Worm (Caenorhabditis elegans) whole organism, young adult: ENCODE measurements around the gene tag-89.

Source experiments
- B0019.2 ChIP-seq: fragments of 200-800 bp; sonication (Bioruptor generic); conservative IDR thresholded peaks from 2 replicates; pipeline ENCODE4 v1.3.6; 2022; ENCODE audit warnings: missing genetic modification reagents, missing genetic modification characterization, missing compliant biosample characterization
- B0336.3 ChIP-seq: fragments of 200-800 bp; sonication (Bioruptor generic); IDR thresholded peaks from 2 replicates; pipeline ENCODE4 v1.3.6; 2022; ENCODE audit warnings: missing genetic modification characterization, missing compliant biosample characterization
- F10E7.11 ChIP-seq: sonication (generic microtip); optimal IDR thresholded peaks from 2 replicates; lab custom pipeline; 2017; ENCODE audit warnings: mild to moderate bottlenecking, missing genetic modification characterization, moderate library complexity, missing compliant biosample characterization
- F23B12.7 ChIP-seq: sonication (generic microtip); optimal IDR thresholded peaks from 2 replicates; lab custom pipeline; 2017; ENCODE audit warnings: missing genetic modification characterization, mild to moderate bottlenecking, missing compliant biosample characterization, antibody characterized with exemption, moderate library complexity; ENCODE audit not compliant: insufficient read depth
- F39B2.1 ChIP-seq: fragments of 200-800 bp; sonication (Bioruptor generic); IDR thresholded peaks from 2 replicates; pipeline ENCODE4 v1.3.6; 2022; ENCODE audit warnings: missing genetic modification reagents, missing genetic modification characterization, missing compliant biosample characterization
- F52B5.7 ChIP-seq: sonication (generic microtip); optimal IDR thresholded peaks from 2 replicates; lab custom pipeline; 2016; ENCODE audit warnings: mild to moderate bottlenecking, missing genetic modification characterization, missing compliant biosample characterization
- F55B11.4 ChIP-seq: sonication (generic microtip); optimal IDR thresholded peaks from 2 replicates; lab custom pipeline; 2016; ENCODE audit warnings: missing compliant biosample characterization, missing genetic modification characterization, borderline replicate concordance; ENCODE audit not compliant: insufficient read depth
- F57A8.1 ChIP-seq: fragments of 200-800 bp; sonication (Bioruptor generic); optimal IDR thresholded peaks from 2 replicates; lab custom pipeline; 2018; ENCODE audit warnings: mild to moderate bottlenecking, missing genetic modification characterization, moderate library complexity, missing compliant biosample characterization
- K11D2.4 ChIP-seq: fragments of 200-800 bp; sonication (Bioruptor generic); IDR thresholded peaks from 2 replicates; pipeline ENCODE4 v1.3.6; 2022; ENCODE audit warnings: missing genetic modification reagents, missing genetic modification characterization, missing compliant biosample characterization
- Y53F4B.3 ChIP-seq: fragments of 200-800 bp; sonication (Bioruptor generic); IDR thresholded peaks from 2 replicates; pipeline ENCODE4 v1.3.6; 2022; ENCODE audit warnings: missing genetic modification reagents, missing genetic modification characterization, missing compliant biosample characterization
- aptf-3 ChIP-seq: fragments of 200-800 bp; sonication (Bioruptor generic); IDR thresholded peaks from 2 replicates; pipeline ENCODE4 v1.3.6; 2022; ENCODE audit warnings: missing genetic modification characterization, missing compliant biosample characterization
- atf-7 ChIP-seq: sonication (generic microtip); optimal IDR thresholded peaks from 2 replicates; lab custom pipeline; 2017; ENCODE audit warnings: mild to moderate bottlenecking, missing genetic modification characterization, missing compliant biosample characterization
- attf-3 ChIP-seq: fragments of 200-800 bp; sonication (Bioruptor generic); conservative IDR thresholded peaks from 2 replicates; pipeline ENCODE4 v1.3.6; 2022; ENCODE audit warnings: missing genetic modification reagents, missing genetic modification characterization, missing compliant biosample characterization
- attf-6 ChIP-seq: fragments of 200-800 bp; sonication (Bioruptor generic); IDR thresholded peaks from 2 replicates; pipeline ENCODE4 v1.3.6; 2022; ENCODE audit warnings: missing genetic modification reagents, missing genetic modification characterization, missing compliant biosample characterization
- bed-2 ChIP-seq: fragments of 200-800 bp; sonication (Bioruptor generic); IDR thresholded peaks from 2 replicates; pipeline ENCODE4 v1.3.6; 2022; ENCODE audit warnings: missing genetic modification reagents, missing genetic modification characterization, missing compliant biosample characterization
- cebp-1 ChIP-seq, 2 experiments: fragments of 200-800 bp in 1 of 2; sonication (Bioruptor generic) in 1 of 2; sonication (generic microtip) in 1 of 2; IDR thresholded peaks in 1 of 2; optimal IDR thresholded peaks in 1 of 2; 2 replicates each; pipeline versions ENCODE4 v1.3.6 to Lab custom; 2017 to 2022; ENCODE audit warnings: missing compliant biosample characterization in 2 of 2, missing genetic modification characterization in 2 of 2, mild to moderate bottlenecking in 1 of 2, missing genetic modification reagents in 1 of 2, moderate library complexity in 1 of 2
- cebp-2 ChIP-seq: fragments of 200-800 bp; sonication (Bioruptor generic); IDR thresholded peaks from 2 replicates; pipeline ENCODE4 v1.3.6; 2022; ENCODE audit warnings: missing genetic modification characterization, missing compliant biosample characterization
- ceh-58 ChIP-seq: fragments of 200-800 bp; sonication (Bioruptor generic); IDR thresholded peaks from 2 replicates; pipeline ENCODE4 v1.3.6; 2022; ENCODE audit warnings: missing genetic modification characterization, missing compliant biosample characterization
- dox-1 ChIP-seq: fragments of 200-800 bp; sonication (Bioruptor generic); IDR thresholded peaks from 2 replicates; pipeline ENCODE4 v1.3.6; 2022; ENCODE audit warnings: missing genetic modification reagents, missing genetic modification characterization, missing compliant biosample characterization
- egl-44 ChIP-seq: fragments of 200-800 bp; sonication (Bioruptor generic); IDR thresholded peaks from 2 replicates; pipeline ENCODE4 v1.3.6; 2022; ENCODE audit warnings: missing genetic modification reagents, missing genetic modification characterization, missing compliant biosample characterization
- ekl-4 ChIP-seq: fragments of 200-800 bp; sonication (Bioruptor generic); IDR thresholded peaks from 2 replicates; pipeline ENCODE4 v1.3.6; 2022; ENCODE audit warnings: missing genetic modification reagents, missing genetic modification characterization, missing compliant biosample characterization
- ets-4 ChIP-seq: fragments of 200-800 bp; sonication (Bioruptor generic); optimal IDR thresholded peaks from 2 replicates; lab custom pipeline; 2018; ENCODE audit warnings: mild to moderate bottlenecking, missing genetic modification characterization, missing compliant biosample characterization
- hmg-20 ChIP-seq: fragments of 200-800 bp; sonication (Bioruptor generic); IDR thresholded peaks from 2 replicates; pipeline ENCODE4 v1.3.6; 2022; ENCODE audit warnings: missing genetic modification reagents, missing genetic modification characterization, missing compliant biosample characterization
- lsy-27 ChIP-seq: sonication (generic microtip); optimal IDR thresholded peaks from 2 replicates; lab custom pipeline; 2017; ENCODE audit warnings: missing genetic modification characterization, mild to moderate bottlenecking, missing compliant biosample characterization, antibody characterized with exemption, missing genotype, borderline replicate concordance; ENCODE audit not compliant: insufficient read depth
- madf-10 ChIP-seq: sonication (generic microtip); optimal IDR thresholded peaks from 2 replicates; lab custom pipeline; 2016; ENCODE audit warnings: mild to moderate bottlenecking, missing genetic modification characterization, missing compliant biosample characterization
- mel-28 ChIP-seq: sonication (generic microtip); optimal IDR thresholded peaks from 2 replicates; lab custom pipeline; 2016; ENCODE audit warnings: borderline replicate concordance, mild to moderate bottlenecking, missing genetic modification characterization, missing compliant biosample characterization
- mxl-1 ChIP-seq: sonication (generic microtip); optimal IDR thresholded peaks from 2 replicates; lab custom pipeline; 2016; ENCODE audit warnings: missing genetic modification characterization, missing compliant biosample characterization
- nhr-179 ChIP-seq: sonication (generic microtip); optimal IDR thresholded peaks from 2 replicates; lab custom pipeline; 2016; ENCODE audit warnings: mild to moderate bottlenecking, missing genetic modification characterization, missing compliant biosample characterization
- nhr-90 ChIP-seq: sonication (generic microtip); optimal IDR thresholded peaks from 2 replicates; lab custom pipeline; 2016; ENCODE audit warnings: missing genotype, mild to moderate bottlenecking, missing genetic modification characterization, missing compliant biosample characterization
- repo-1 ChIP-seq: sonication (generic microtip); optimal IDR thresholded peaks from 2 replicates; lab custom pipeline; 2017; ENCODE audit warnings: mild to moderate bottlenecking, missing genetic modification characterization, missing compliant biosample characterization
- sea-2 ChIP-seq: fragments of 200-800 bp; sonication (Bioruptor generic); IDR thresholded peaks from 2 replicates; pipeline ENCODE4 v1.3.6; 2022; ENCODE audit warnings: missing genetic modification characterization, missing compliant biosample characterization
- sptf-2 ChIP-seq: fragments of 200-800 bp; sonication (Bioruptor generic); optimal IDR thresholded peaks from 2 replicates; lab custom pipeline; 2018; ENCODE audit warnings: mild to moderate bottlenecking, missing genetic modification characterization, missing compliant biosample characterization
- tbx-9 ChIP-seq: sonication (generic microtip); optimal IDR thresholded peaks from 2 replicates; lab custom pipeline; 2016; ENCODE audit warnings: borderline replicate concordance, missing genetic modification characterization, inconsistent platforms, missing compliant biosample characterization
- zfh-2 ChIP-seq: fragments of 200-800 bp; sonication (Bioruptor generic); conservative IDR thresholded peaks from 2 replicates; pipeline ENCODE4 v1.3.6; 2022; ENCODE audit warnings: missing genetic modification reagents, missing genetic modification characterization, missing compliant biosample characterization
- ztf-25 ChIP-seq: fragments of 200-800 bp; sonication (Bioruptor generic); IDR thresholded peaks from 2 replicates; pipeline ENCODE4 v1.3.6; 2022; ENCODE audit warnings: missing genetic modification reagents, missing genetic modification characterization, missing compliant biosample characterization

tag-89 gene

DNA sequence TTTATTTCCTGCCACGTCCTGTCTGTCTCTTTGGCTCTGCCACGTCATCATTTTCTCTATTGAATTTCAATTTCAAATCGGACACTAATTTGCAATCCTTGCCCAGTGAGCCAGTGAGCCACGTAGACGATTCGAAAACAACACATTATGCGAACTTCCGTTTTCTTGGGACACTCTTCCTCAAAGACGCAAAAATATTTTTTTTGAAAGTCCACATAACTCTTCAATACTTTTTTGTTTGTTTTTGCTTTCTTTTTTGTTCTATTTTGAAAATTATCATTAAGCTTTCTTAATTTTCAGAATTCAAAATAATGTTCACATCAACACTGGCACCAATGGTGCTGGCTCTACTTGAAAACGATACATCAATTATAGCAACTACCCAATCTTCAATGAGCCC is at the start of gene tag-89:
Gene tag-89, plus strand, starts transcription at position 301 of the 400 bp plus-strand sequence.
- no peak for TF ChIP-seq repo-1 (tag; lab: Kevin White, UChicago)
- no peak for TF ChIP-seq hmg-20
- TF ChIP-seq B0336.3: no peak
- TF ChIP-seq madf-10: no peak
- no peak for TF ChIP-seq B0019.2 (GFP tag; lab: Robert Waterston, UW)
- TF ChIP-seq attf-3 (GFP tag; lab: Robert Waterston, UW): no peak
- TF ChIP-seq egl-44 (GFP tag; lab: Robert Waterston, UW): no peak
- TF ChIP-seq Y53F4B.3: no peak

DNA sequence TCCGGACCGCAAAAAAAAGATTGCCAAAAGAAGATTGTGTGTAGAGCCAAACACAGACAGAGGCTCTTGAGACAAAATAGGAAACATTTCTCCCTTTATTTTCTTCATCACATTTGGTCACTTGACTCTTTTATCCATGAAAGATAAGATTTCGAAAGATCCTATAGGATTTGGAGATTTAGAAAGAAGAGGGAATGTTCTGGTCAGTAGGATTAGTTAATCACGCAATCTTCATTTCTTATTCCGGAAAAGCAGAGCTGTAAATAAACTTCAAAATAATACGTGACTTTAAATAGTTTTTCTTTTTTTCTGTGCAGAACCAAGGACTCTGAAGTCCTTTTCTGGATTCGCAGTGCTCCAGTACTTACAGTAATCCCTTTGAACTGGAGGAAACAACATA is 47.1 kb upstream of the tag-89 start:
- TF ChIP-seq nhr-90 (tag; lab: Kevin White, UChicago) (no peak), sptf-2 (GFP tag; lab: Kevin White, UChicago) (no peak)
- TF ChIP-seq, all 124 proteins: peak for 0

DNA sequence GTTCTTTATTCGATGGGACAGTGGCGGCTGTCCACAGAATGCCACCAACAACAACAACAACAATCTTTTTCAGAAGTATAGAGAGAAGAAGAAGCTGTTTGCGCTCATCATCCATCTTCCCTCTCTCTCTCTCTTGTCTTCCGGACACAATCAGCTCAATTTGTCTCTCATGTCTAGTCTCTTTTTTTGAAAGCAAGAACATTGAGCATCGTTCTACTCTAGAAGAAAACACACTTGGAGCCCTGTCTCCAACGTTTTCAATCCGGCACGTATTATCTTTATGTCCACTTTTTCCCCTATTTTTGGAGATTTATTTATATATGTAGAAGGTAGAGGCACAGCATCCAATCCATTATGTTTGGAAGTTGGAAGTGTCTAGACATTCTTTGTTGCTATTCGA is 45.5 kb upstream of the tag-89 start:
- no peak for TF ChIP-seq mxl-1 (tag; lab: Kevin White, UChicago)
- no peak for TF ChIP-seq F52B5.7 (tag; lab: Kevin White, UChicago)
- no peak for TF ChIP-seq attf-3 (GFP tag; lab: Robert Waterston, UW)
- no peak for TF ChIP-seq F39B2.1
- no peak for TF ChIP-seq atf-7 (tag; lab: Kevin White, UChicago)
- TF ChIP-seq dox-1 (GFP tag; lab: Robert Waterston, UW): no peak
- TF ChIP-seq cebp-1 (GFP tag; IDR thresholded peaks at IDR 0.05; lab: Robert Waterston, UW): no peak
- no peak for TF ChIP-seq cebp-1 (tag; optimal IDR thresholded peaks at IDR 0.05; lab: Kevin White, UChicago)
- TF ChIP-seq attf-6: no peak
- no peak for TF ChIP-seq K11D2.4 (GFP tag; lab: Robert Waterston, UW)
- TF ChIP-seq tbx-9: no peak
- TF ChIP-seq F23B12.7 (tag; lab: Kevin White, UChicago): no peak
- TF ChIP-seq nhr-90 (tag; lab: Kevin White, UChicago): no peak

- TF ChIP-seq ets-4 (GFP tag; lab: Kevin White, UChicago) (no peak), F52B5.7 (tag; lab: Kevin White, UChicago) (no peak)
Measured at ce11 chrIV:11349747-11350146, 44.6 kb upstream of the tag-89 start.

DNA sequence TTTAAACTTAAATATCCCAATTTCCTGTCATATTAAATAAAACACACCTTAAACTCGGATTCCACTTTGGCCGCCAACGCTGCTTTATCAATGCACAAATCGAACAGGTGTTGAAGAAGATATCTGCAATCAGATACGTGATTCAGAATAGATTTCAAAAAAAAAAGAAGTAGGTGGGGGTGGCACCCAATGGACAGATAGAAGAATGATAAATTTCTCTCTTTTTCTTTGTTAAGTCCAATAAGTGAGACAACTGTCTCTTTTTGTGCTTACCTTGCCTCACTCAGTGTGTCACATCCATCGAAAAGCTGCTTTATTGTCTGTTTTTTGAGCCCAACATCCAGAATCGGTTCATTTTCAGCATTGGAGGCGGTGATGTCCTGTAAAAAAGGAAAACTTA is 43.5 kb upstream of the tag-89 start:
- TF ChIP-seq dox-1 (GFP tag; lab: Robert Waterston, UW) (no peak), lsy-27 (tag; lab: Kevin White, UChicago) (no peak), cebp-1 (GFP tag; IDR thresholded peaks at IDR 0.05; lab: Robert Waterston, UW) (no peak), cebp-1 (tag; optimal IDR thresholded peaks at IDR 0.05; lab: Kevin White, UChicago) (no peak), F55B11.4 (tag; lab: Kevin White, UChicago) (no peak), sea-2 (GFP tag; lab: Robert Waterston, UW) (no peak)

- TF ChIP-seq aptf-3 (GFP tag; lab: Robert Waterston, UW) (no peak), ceh-58 (GFP tag; lab: Robert Waterston, UW) (no peak), mel-28 (tag; lab: Kevin White, UChicago) (no peak), ztf-25 (GFP tag; lab: Robert Waterston, UW) (no peak), zfh-2 (GFP tag; lab: Robert Waterston, UW) (no peak), F57A8.1 (GFP tag; lab: Kevin White, UChicago) (no peak), ekl-4 (GFP tag; lab: Robert Waterston, UW) (no peak), hmg-20 (no peak), bed-2 (GFP tag; lab: Robert Waterston, UW) (no peak), cebp-2 (GFP tag; lab: Robert Waterston, UW) (no peak), F10E7.11 (no peak), nhr-179 (no peak)
Measured at ce11 chrIV:11351563-11351962, 42.8 kb upstream of the tag-89 start.
